Worm (Caenorhabditis elegans) whole organism, L4/young adult: Measurements from ENCODE around the gene ltd-1.

ENCODE experiments used
- dao-5 ChIP-seq: sonication (generic microtip); optimal IDR thresholded peaks from 2 replicates; lab custom pipeline; 2016; ENCODE audit warnings: missing genotype, missing genetic modification characterization, moderate library complexity, missing compliant biosample characterization
- him-1 ChIP-seq: sonication (generic microtip); optimal IDR thresholded peaks from 2 replicates; lab custom pipeline; 2016; ENCODE audit warnings: missing genotype, missing genetic modification reagents, missing genetic modification characterization, missing compliant biosample characterization

- TF ChIP-seq him-1 (tag; lab: Kevin White, UChicago): no peak
- TF ChIP-seq dao-5 (tag; lab: Kevin White, UChicago): no peak
Observed at ce11 chrII:8125439-8125838, 32.9 kb upstream of the ltd-1 start.
